Fruit fly (Drosophila melanogaster) whole organism, embryonic: ENCODE results near the gene Nmdar2.

Experiments
- Atf6 ChIP-seq: fragments of 200-800 bp; sonication (Bioruptor generic); IDR thresholded peaks from 2 replicates; pipeline ENCODE4 v1.3.6; 2022; ENCODE audit warnings: missing biosample characterization, missing genetic modification characterization
- CG15011 ChIP-seq: fragments of 200-800 bp; sonication (Bioruptor generic); optimal IDR thresholded peaks from 3 replicates; lab custom pipeline; 2018; ENCODE audit warnings: missing biosample characterization, mild to moderate bottlenecking, missing genetic modification characterization
- CG18619 ChIP-seq: fragments of 200-800 bp; sonication (Bioruptor generic); optimal IDR thresholded peaks from 3 replicates; lab custom pipeline; 2017; ENCODE audit warnings: missing biosample characterization, mild to moderate bottlenecking, missing genetic modification characterization
- CG2120 ChIP-seq: fragments of 200-800 bp; sonication (Bioruptor generic); optimal IDR thresholded peaks from 3 replicates; lab custom pipeline; 2016; ENCODE audit warnings: missing biosample characterization, missing genetic modification characterization
- CG6272 ChIP-seq: fragments of 200-800 bp; sonication (Bioruptor generic); IDR thresholded peaks from 2 replicates; pipeline ENCODE4 v1.3.6; 2022; ENCODE audit warnings: missing biosample characterization, missing genetic modification characterization
- CG8478 ChIP-seq: fragments of >200 bp; optimal IDR thresholded peaks from 2 replicates; lab custom pipeline; 2018
- CG9437 ChIP-seq: fragments of 200-800 bp; sonication (Bioruptor generic); optimal IDR thresholded peaks from 2 replicates; lab custom pipeline; 2018; ENCODE audit warnings: missing biosample characterization, mild to moderate bottlenecking, missing genetic modification characterization
- Dek ChIP-seq: fragments of 200-800 bp; sonication (Bioruptor generic); optimal IDR thresholded peaks from 3 replicates; lab custom pipeline; 2019; ENCODE audit warnings: missing biosample characterization, mild to moderate bottlenecking, missing genetic modification characterization, moderate library complexity
- esg ChIP-seq: fragments of 200-800 bp; sonication (Bioruptor generic); conservative IDR thresholded peaks from 2 replicates; pipeline ENCODE4 v1.3.6; 2022; ENCODE audit warnings: missing biosample characterization, missing genetic modification characterization
- kay ChIP-seq: fragments of 200-800 bp; sonication (Bioruptor generic); optimal IDR thresholded peaks from 2 replicates; lab custom pipeline; 2016; ENCODE audit warnings: missing biosample characterization, missing genetic modification characterization
- odd ChIP-seq: fragments of 200-800 bp; sonication (Bioruptor generic); optimal IDR thresholded peaks from 2 replicates; lab custom pipeline; 2017; ENCODE audit warnings: missing biosample characterization, mild to moderate bottlenecking, missing genetic modification characterization
- pb ChIP-seq: fragments of 200-800 bp; sonication (Bioruptor generic); optimal IDR thresholded peaks from 3 replicates; lab custom pipeline; 2016; ENCODE audit warnings: missing biosample characterization, missing genetic modification characterization
- sisA ChIP-seq: fragments of 200-800 bp; sonication (Bioruptor generic); IDR thresholded peaks from 2 replicates; pipeline ENCODE4 v1.3.6; 2022; ENCODE audit warnings: missing biosample characterization, missing genetic modification characterization

dm6 chrX:1452130-1452529, 55.5 kb downstream of the Nmdar2 start, which contains the start of gene Gr2a:
- TF ChIP-seq esg (GFP tag; lab: Robert Waterston, UW) (no peak), Atf6 (GFP tag; lab: Robert Waterston, UW) (no peak), pb (GFP tag; lab: Kevin White, UChicago) (no peak), kay (GFP tag; lab: Kevin White, UChicago) (no peak), Dek (tag; lab: Kevin White, UChicago) (no peak), CG9437 (GFP tag; lab: Kevin White, UChicago) (no peak), odd (no peak), CG18619 (GFP tag; lab: Kevin White, UChicago) (no peak), CG8478 (no peak), sisA (GFP tag; lab: Robert Waterston, UW) (no peak), CG2120 (GFP tag; lab: Kevin White, UChicago) (no peak), CG15011 (no peak), CG6272 (GFP tag; lab: Robert Waterston, UW) (no peak)
